Worm (Caenorhabditis elegans) whole organism, dauer: ENCODE measurements around the gene rde-4.

Source experiments
- unc-62 ChIP-seq: sonication (generic microtip); optimal IDR thresholded peaks from 2 replicates; lab custom pipeline; 2017; ENCODE audit warnings: missing biosample characterization, missing genetic modification reagents, missing genetic modification characterization

Gene rde-4

DNA sequence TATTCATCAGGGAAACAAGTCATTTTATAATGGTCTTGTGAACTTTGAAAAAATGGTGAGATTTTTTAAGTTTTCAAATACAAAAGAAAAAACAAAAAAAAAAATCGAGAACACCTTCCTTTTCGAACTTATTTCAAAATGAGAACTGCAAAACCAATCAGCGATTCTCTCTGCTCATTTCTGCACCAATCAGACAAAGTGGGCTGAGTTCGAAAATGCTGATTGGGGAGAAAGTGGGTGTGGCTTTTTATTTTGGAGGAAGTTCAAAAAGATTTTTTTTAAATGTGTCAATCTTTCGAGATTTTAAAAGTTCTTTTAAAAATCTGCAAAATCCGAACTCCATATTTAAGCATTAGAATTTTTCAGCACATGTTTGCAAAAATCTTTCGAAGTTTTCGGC is 23.9 kb downstream of the rde-4 start:
- no peak for TF ChIP-seq unc-62 (GFP tag; lab: Kevin White, UChicago)

DNA sequence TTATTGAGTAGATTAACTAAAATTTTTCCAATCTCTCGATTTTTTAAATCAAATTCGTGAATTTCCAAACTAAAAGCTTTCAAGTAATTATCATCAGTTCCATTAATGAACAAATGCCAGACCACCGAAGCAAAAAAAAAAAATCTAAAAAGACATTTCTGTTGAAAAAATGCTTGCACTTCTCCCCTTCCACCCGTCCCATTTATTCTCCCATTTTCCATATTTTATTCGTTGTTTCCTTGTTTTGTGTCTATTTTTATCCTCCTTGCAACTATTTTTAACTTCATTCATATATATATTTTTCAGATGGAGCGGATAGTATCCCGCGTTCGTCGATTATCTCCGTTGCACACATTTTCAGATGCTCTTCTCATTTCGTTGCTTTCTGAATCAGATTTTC is 29.5 kb downstream of the rde-4 start, which contains the start of gene epac-1:
TSS of gene epac-1 (plus strand) at position 301 of the 400 bp plus-strand sequence.
- TF ChIP-seq unc-62 (GFP tag; lab: Kevin White, UChicago), result no peak

DNA sequence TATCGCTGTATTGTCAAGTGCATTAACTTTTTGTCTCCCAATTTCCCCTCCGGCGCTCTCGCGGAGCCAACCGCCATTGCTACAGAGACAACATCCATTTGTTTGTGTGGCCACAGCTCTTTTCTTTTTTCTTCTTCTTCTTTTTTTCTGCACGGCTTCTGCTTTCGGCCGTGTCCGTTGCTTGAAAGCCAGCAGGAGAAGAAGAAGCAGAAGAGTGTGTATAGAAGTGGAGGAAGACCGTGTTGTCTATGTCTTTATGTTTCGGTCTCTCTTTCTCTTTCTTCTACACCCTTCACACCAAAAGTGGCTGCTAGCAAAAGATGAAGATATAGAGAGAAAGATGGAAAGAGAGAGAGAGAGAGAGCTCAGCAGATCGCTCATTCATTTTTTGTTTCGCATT is 30.6 kb downstream of the rde-4 start:
- TF ChIP-seq unc-62 (GFP tag; lab: Kevin White, UChicago), result no peak

DNA sequence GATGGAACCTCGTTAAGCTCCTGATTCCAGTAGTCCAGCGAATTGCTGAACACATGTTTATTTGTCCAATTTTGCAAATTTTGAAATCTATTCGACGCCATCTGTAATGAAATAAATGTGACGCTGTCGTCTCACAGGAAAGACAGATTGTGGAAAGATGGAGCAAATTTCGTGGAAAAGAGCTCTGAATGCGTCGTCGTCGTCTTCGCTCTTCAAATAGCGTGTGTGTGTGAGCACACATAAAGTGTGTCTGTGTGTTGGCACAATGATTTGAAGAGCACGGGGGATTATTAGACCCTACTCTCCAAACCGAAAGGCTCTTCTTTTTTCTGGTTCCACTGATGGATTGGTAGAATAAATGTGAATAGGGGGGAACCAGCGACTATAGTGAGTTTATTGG is 32.3 kb downstream of the rde-4 start, which contains the start of gene unc-47:
TSS of gene unc-47 (minus strand) at position 101 of the 400 bp plus-strand sequence.
- no peak for TF ChIP-seq unc-62 (GFP tag; lab: Kevin White, UChicago)

DNA sequence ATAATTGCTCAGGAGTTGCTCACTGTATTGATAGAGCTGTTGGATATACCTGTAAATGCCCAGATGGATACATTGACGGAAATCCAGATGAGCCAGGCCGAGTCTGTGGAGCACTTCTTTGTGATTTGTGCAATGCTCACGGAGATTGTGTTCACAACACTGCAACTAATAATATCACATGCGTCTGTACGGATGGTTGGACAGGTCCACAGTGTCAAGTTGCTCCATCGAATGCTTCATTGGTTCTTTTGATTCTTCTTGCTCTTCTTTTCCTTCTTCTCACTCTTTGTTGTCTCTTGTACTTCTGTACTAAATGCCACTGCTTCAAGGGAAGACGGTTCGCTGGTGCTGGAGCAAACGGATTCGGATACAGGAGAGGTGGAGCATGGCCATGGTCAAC is 36.6 kb downstream of the rde-4 start:
- no peak for TF ChIP-seq unc-62 (GFP tag; lab: Kevin White, UChicago)

DNA sequence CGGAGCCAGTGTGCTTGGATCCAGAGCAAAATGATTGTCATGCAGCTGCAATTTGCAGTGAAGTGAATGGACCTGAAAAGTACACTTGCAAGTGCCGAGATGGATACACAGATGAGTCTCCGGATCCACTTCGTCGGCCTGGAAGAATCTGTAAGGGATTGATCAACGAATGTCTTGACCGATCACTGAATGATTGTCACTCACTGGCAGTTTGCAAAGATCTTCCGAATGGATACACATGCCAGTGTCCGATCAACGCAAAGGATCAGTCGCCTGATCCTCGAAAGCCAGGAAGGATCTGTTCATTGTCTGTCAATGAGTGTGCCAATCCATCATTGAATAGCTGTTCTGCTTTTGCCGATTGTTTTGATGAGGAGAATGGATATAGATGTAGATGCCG is 39.0 kb downstream of the rde-4 start:
- TF ChIP-seq unc-62 (GFP tag; lab: Kevin White, UChicago), result no peak

DNA sequence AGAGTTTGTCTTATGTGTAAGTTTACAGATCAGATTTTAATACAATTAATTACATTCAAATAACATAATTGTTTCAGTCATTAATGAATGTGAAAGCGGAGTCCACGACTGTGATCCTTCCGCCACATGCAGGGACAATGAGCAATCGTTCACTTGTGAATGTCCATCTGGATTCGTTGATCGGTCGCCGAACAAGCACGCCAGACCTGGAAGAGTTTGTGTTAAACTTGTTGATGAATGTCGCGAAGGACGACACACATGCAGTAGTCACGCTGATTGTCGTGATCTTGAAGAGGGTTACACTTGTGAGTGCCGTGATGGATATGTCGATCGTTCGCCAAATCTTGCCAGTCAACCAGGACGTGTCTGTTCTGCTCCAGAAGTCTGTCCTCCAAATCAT is 39.9 kb downstream of the rde-4 start:
- TF ChIP-seq unc-62 (GFP tag; lab: Kevin White, UChicago), result no peak

DNA sequence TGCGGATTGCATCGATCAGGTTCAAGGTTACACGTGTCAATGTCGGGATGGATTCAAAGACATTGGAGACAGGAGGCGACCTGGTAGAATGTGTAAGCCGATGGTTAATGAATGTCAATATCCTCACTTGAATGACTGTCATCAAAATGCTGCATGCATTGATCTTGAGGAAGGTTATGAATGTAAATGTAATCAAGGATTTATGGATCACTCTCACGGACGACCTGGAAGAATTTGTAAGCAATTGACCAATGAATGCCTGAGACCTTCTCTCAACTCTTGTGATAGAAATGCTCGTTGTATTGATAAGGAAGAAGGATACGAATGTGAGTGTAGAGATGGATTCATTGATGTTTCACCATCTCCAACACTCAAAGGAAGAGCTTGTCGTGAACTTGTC is 40.4 kb downstream of the rde-4 start:
- no peak for TF ChIP-seq unc-62 (GFP tag; lab: Kevin White, UChicago)

DNA sequence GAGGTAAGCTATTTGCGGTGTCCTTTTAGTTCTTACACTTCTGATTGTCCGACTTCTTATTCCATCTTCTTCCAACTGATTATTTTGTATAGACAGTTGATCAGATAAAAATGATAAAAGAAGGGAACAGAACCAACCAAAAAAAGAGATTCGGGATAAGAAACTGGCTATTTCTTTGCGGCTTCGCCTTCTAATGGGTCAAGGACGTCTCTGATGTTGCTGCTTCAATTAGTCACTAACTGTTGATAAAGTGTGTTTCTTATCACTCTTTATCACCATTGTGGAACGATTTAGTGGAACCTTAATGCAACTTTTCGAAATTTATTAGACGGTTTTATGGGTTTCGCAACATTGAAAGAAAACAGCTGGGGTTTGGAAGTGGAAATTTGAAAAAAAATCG is 48.2 kb downstream of the rde-4 start:
- TF ChIP-seq unc-62 (GFP tag; lab: Kevin White, UChicago), result no peak
